Fruit fly (Drosophila melanogaster): ENCODE measurements around the gene Orc5.
A peak's percentile ranks its signal among the peaks of the same experiment; 100 is the strongest.

Gene Orc5

DNA sequence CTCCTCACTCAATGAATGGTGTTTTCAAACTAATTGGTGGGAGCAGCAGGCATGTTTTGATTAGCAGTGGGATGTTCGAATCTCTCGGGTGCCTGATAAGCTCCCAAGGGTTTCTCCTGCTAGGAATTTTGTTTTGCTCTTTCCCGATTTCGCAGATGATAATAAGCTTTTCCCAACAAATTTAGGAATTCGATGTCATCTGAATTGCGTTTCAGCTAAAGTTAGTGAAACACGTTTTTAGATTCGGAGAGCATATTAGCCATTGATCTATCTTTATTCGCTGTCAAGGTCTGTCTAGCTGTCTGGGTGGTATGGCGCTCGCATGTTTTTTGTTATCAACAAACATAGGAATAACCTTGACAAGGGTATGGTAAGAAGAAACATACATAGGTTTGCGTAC is 11.9 kb downstream of the Orc5 start, which contains the start of gene CG33307:
TSS of gene CG33307 (minus strand) at position 13 of the 400 bp plus-strand sequence.
- peak; percentile 73 for TF ChIP-seq CG34376 (GFP tag; optimal IDR thresholded peaks at IDR 0.05)
- TF ChIP-seq Atf6 (GFP tag; IDR thresholded peaks at IDR 0.05), result 0 out of 2 replicates have a peak, but pooled peaks have one; percentile 12
- TF ChIP-seq sug (tag; optimal IDR thresholded peaks at IDR 0.05), result peak; percentile 73
- peak; percentile 67 for TF ChIP-seq cwo (GFP tag; optimal IDR thresholded peaks at IDR 0.05)
- no peak for TF ChIP-seq ftz-f1 (GFP tag; optimal IDR thresholded peaks at IDR 0.05)
- TF ChIP-seq caup (GFP tag; optimal IDR thresholded peaks at IDR 0.05; ENCODE audit: severe bottlenecking), result no peak
- TF ChIP-seq mirr (GFP tag; optimal IDR thresholded peaks at IDR 0.05), result peak; percentile 2
- TF ChIP-seq CG12769 (tag; optimal IDR thresholded peaks at IDR 0.05), result peak; percentile 21
- no peak for TF ChIP-seq Sox100B (GFP tag; optimal IDR thresholded peaks at IDR 0.05)
- no peak for TF ChIP-seq tgo (GFP tag; IDR thresholded peaks at IDR 0.05)
- TF ChIP-seq Eip74EF (GFP tag; optimal IDR thresholded peaks at IDR 0.05), result no peak

DNA sequence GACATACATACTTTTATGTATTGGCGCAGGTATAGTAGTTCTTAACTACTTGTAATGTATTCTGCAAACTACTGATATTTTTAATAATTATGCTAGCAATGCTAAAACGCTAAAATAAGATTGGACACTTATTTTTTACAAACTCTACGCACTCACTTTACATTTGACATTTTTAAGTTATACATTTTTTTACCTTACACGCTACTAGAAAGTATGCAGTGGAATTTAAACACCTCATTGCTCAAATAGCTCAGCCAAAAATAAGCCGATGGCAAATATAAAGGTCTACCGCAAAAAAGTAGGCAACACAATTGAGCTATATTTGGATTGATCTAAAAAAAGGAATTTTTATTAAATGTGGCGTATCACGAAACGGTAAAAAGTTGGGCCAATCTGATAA is 12.4 kb downstream of the Orc5 start:
- no peak for TF ChIP-seq CG11398 (GFP tag; optimal IDR thresholded peaks at IDR 0.05)
- peak; percentile 71 for TF ChIP-seq stwl (tag; optimal IDR thresholded peaks at IDR 0.05)
- TF ChIP-seq Bgb (GFP tag; IDR thresholded peaks at IDR 0.05; ENCODE audit: partially characterized antibody), result 0 out of 2 replicates have a peak, but pooled peaks have one; percentile 17
- peak; percentile 86 for TF ChIP-seq CTCF (GFP tag; optimal IDR thresholded peaks at IDR 0.05)
- peak; percentile 72; the same call in 2 of the 3 replicates for TF ChIP-seq CG2199 (GFP tag; IDR thresholded peaks at IDR 0.05)
- no peak for TF ChIP-seq slou (GFP tag; optimal IDR thresholded peaks at IDR 0.05)
- peak; percentile 20 for TF ChIP-seq CG2712 (tag; optimal IDR thresholded peaks at IDR 0.05)
- TF ChIP-seq Opbp (GFP tag; IDR thresholded peaks at IDR 0.05; ENCODE audit: partially characterized antibody), result peak; percentile 53; the same call in 1 of the 3 replicates
- TF ChIP-seq bbx (GFP tag; IDR thresholded peaks at IDR 0.05; ENCODE audit: partially characterized antibody), result no peak
- no peak for TF ChIP-seq CG13775 (GFP tag; optimal IDR thresholded peaks at IDR 0.05)
- TF ChIP-seq trem (tag; optimal IDR thresholded peaks at IDR 0.05), result peak; percentile 35
- TF ChIP-seq zen2 (GFP tag; IDR thresholded peaks at IDR 0.05; ENCODE audit: partially characterized antibody), result no peak
- peak; percentile 12 for TF ChIP-seq CG14710 (tag; optimal IDR thresholded peaks at IDR 0.05)
- no peak for TF ChIP-seq fd64A (GFP tag; optimal IDR thresholded peaks at IDR 0.05)
- no peak for TF ChIP-seq CG17361 (GFP tag; IDR thresholded peaks at IDR 0.05)
- TF ChIP-seq CG6813 (GFP tag; optimal IDR thresholded peaks at IDR 0.05), result no peak
- TF ChIP-seq tap (tag; optimal IDR thresholded peaks at IDR 0.05), result no peak
- no peak for TF ChIP-seq CG7987 (GFP tag; optimal IDR thresholded peaks at IDR 0.05)
- TF ChIP-seq CG15011 (GFP tag; optimal IDR thresholded peaks at IDR 0.05), result no peak
- TF ChIP-seq ase (GFP tag; IDR thresholded peaks at IDR 0.05), result no peak
- peak; percentile 37 for TF ChIP-seq nerfin-1 (tag; optimal IDR thresholded peaks at IDR 0.05)
- TF ChIP-seq knrl (GFP tag; IDR thresholded peaks at IDR 0.05; ENCODE audit: partially characterized antibody), result peak; percentile 59; the same call in 2 of the 3 replicates
- TF ChIP-seq CG10462 (GFP tag; optimal IDR thresholded peaks at IDR 0.05), result no peak
- peak; percentile 52; the same call in 1 of the 2 replicates for TF ChIP-seq amos (GFP tag; IDR thresholded peaks at IDR 0.05; ENCODE audit: partially characterized antibody)
- no peak for TF ChIP-seq gt (GFP tag; IDR thresholded peaks at IDR 0.05)
- TF ChIP-seq CG13296 (GFP tag; optimal IDR thresholded peaks at IDR 0.05), result no peak
- TF ChIP-seq rib (GFP tag; IDR thresholded peaks at IDR 0.05), result no peak
- TF ChIP-seq CG17829 (tag; optimal IDR thresholded peaks at IDR 0.05), result peak; percentile 26

Data from whole organism, embryonic.